Worm (Caenorhabditis elegans): ENCODE measurements around the gene pgp-5.

- no peak for TF ChIP-seq him-1 (tag; optimal IDR thresholded peaks at IDR 0.05)
- TF ChIP-seq W03F9.2 (tag; optimal IDR thresholded peaks at IDR 0.05): no peak
Observed at ce11 chrX:10846898-10847297, 12.2 kb downstream of the pgp-5 start.
